Fruit fly (Drosophila melanogaster) whole organism, wandering third instar larva: ENCODE measurements around the gene Tektin-C.

ENCODE experiments used
- Hr83 ChIP-seq: fragments of 200-300 bp; sonication (Bioruptor generic); optimal IDR thresholded peaks from 2 replicates; lab custom pipeline; 2016; ENCODE audit warnings: missing biosample characterization, mild to moderate bottlenecking, missing genetic modification characterization, moderate library complexity; ENCODE audit not compliant: poor library complexity, severe bottlenecking
- foxo ChIP-seq, 2 experiments: fragments of 200-800 bp; sonication (Bioruptor generic); optimal IDR thresholded peaks; 2 replicates in 1 of 2; 3 replicates in 1 of 2; lab custom pipeline; 2016 to 2017; ENCODE audit warnings: missing biosample characterization in 2 of 2, missing genetic modification characterization in 2 of 2

DNA sequence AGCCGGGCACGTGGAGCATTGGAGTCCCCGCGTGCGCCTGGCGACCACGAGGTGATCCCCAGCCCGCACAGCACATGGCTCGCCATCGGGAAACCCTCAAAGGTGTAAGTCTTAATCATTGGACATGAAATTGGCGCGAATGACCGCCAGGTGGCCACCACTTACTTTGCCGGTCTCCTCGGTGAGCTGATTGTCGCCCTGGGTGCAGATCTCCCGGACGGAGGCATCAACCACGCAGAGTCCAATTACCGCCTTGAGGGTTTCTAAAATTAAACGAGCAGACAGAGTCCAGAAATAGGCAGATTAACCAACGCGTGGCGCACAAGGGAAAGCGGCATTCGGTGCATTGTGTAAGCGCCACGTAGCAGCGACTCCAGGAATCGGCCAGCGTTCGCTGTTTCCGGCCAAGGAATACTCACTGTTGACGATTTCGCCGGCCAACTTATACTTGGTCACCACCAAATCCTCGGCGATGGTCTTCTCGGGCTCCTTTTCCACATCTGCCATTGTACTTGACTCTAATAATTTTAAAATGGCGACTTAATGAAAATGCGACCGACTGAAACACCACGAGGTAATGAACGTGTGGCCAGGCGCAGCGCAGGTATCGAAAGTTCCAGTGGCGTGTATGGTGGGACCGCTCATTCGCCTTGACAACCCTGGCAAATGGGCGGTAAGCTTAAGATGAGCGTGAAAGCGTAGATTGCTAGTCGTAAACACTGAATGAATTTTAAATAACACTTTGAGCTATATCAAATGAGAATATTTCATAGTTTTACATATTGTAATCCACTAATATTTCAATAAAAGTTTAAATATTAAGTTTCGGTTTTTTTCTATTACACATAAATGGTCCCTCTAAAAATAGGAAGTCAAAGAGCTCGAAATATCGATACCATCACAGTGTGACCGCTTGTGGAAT is 31.2 kb downstream of the Tektin-C start, which contains the start of gene CG10576:
- TF ChIP-seq Hr83 (GFP tag; lab: Kevin White, UChicago) = no peak
- TF ChIP-seq foxo (GFP tag; optimal IDR thresholded peaks at IDR 0.05; lab: Kevin White, UChicago) = no peak
